Fruit fly (Drosophila melanogaster) whole organism, embryonic: ENCODE measurements around the gene CG5776.
A peak's percentile ranks its signal among the peaks of the same experiment; 100 is the strongest.

ENCODE experiments used
- Awh ChIP-seq: fragments of 200-800 bp; sonication (Bioruptor generic); IDR thresholded peaks from 2 replicates; pipeline ENCODE4, ENCODE4 v1.3.6; 2022; ENCODE audit warnings: missing biosample characterization, missing genetic modification characterization
- B-H1 ChIP-seq: fragments of 200-800 bp; sonication (Bioruptor generic); IDR thresholded peaks from 3 replicates; pipeline ENCODE4 v1.3.6; 2022; ENCODE audit warnings: missing biosample characterization, missing genetic modification characterization
- CG10147 ChIP-seq: fragments of 200-800 bp; sonication (Bioruptor generic); optimal IDR thresholded peaks from 2 replicates; lab custom pipeline; 2019; ENCODE audit warnings: missing biosample characterization, mild to moderate bottlenecking, missing genetic modification characterization, moderate library complexity
- CG10209 ChIP-seq: fragments of 200-800 bp; sonication (Bioruptor generic); optimal IDR thresholded peaks from 3 replicates; lab custom pipeline; 2017; ENCODE audit warnings: missing biosample characterization, mild to moderate bottlenecking, missing genetic modification characterization, missing genetic modification reagents
- CG10565 ChIP-seq: fragments of 200-800 bp; sonication (Bioruptor generic); optimal IDR thresholded peaks from 3 replicates; lab custom pipeline; 2016; ENCODE audit warnings: missing biosample characterization, mild to moderate bottlenecking, missing genetic modification characterization
- CG12071 ChIP-seq: fragments of 200-800 bp; sonication (Bioruptor generic); optimal IDR thresholded peaks from 3 replicates; lab custom pipeline; 2018; ENCODE audit warnings: missing biosample characterization, mild to moderate bottlenecking, missing genetic modification characterization
- CG13424 ChIP-seq: fragments of 200-800 bp; sonication (Bioruptor generic); optimal IDR thresholded peaks from 2 replicates; lab custom pipeline; 2019; ENCODE audit warnings: missing biosample characterization, mild to moderate bottlenecking, missing genetic modification characterization, moderate library complexity
- CG1832 ChIP-seq: fragments of 200-800 bp; sonication (Bioruptor generic); optimal IDR thresholded peaks from 2 replicates; lab custom pipeline; 2017; ENCODE audit warnings: missing biosample characterization, mild to moderate bottlenecking, missing genetic modification characterization, inconsistent platforms
- CG2120 ChIP-seq: fragments of 200-800 bp; sonication (Bioruptor generic); optimal IDR thresholded peaks from 3 replicates; lab custom pipeline; 2016; ENCODE audit warnings: missing biosample characterization, missing genetic modification characterization
- CG2202 ChIP-seq: fragments of 200-800 bp; sonication (Bioruptor generic); optimal IDR thresholded peaks from 2 replicates; lab custom pipeline; 2018; ENCODE audit warnings: missing biosample characterization, mild to moderate bottlenecking, missing genetic modification characterization
- CG3281 ChIP-seq: fragments of 200-800 bp; sonication (Bioruptor generic); optimal IDR thresholded peaks from 3 replicates; lab custom pipeline; 2017; ENCODE audit warnings: missing biosample characterization, mild to moderate bottlenecking, missing genetic modification characterization
- CG33557 ChIP-seq: fragments of 200-800 bp; sonication (Bioruptor generic); optimal IDR thresholded peaks from 2 replicates; lab custom pipeline; 2019; ENCODE audit warnings: missing biosample characterization, mild to moderate bottlenecking, missing genetic modification characterization, moderate library complexity
- CG43689 ChIP-seq: fragments of 200-800 bp; sonication (Bioruptor generic); IDR thresholded peaks from 2 replicates; pipeline ENCODE4 v1.3.6; 2022; ENCODE audit warnings: missing biosample characterization, missing genetic modification characterization
- CG7372 ChIP-seq: fragments of 200-800 bp; sonication (Bioruptor generic); IDR thresholded peaks from 2 replicates; pipeline ENCODE4 v1.3.6; 2022; ENCODE audit warnings: missing biosample characterization, missing genetic modification characterization
- CG9797 ChIP-seq: fragments of 200-800 bp; sonication (Bioruptor generic); optimal IDR thresholded peaks from 3 replicates; lab custom pipeline; 2018; ENCODE audit warnings: missing biosample characterization, mild to moderate bottlenecking, missing genetic modification characterization
- Dad ChIP-seq: fragments of 200-800 bp; sonication (Bioruptor generic); optimal IDR thresholded peaks from 3 replicates; lab custom pipeline; 2016; ENCODE audit warnings: missing biosample characterization, missing genetic modification characterization
- Deaf1 ChIP-seq: fragments of 200-800 bp; optimal IDR thresholded peaks from 3 replicates; lab custom pipeline; 2019; ENCODE audit warnings: missing biosample characterization, mild to moderate bottlenecking, missing genetic modification characterization, moderate library complexity
- Dref ChIP-seq: fragments of 200-800 bp; sonication (Bioruptor generic); IDR thresholded peaks from 2 replicates; pipeline ENCODE4 v1.3.6; 2022; ENCODE audit warnings: missing biosample characterization, missing genetic modification characterization
- Eip74EF ChIP-seq, 2 experiments: fragments of 200-800 bp in 1 of 2; fragments of >200 bp in 1 of 2; sonication (Bioruptor generic) in 1 of 2; optimal IDR thresholded peaks; 2 replicates each; lab custom pipeline; 2017 to 2019; ENCODE audit warnings: missing biosample characterization in 2 of 2, missing genetic modification characterization in 2 of 2, mild to moderate bottlenecking in 1 of 2, moderate library complexity in 1 of 2
- Gsc ChIP-seq: fragments of 200-800 bp; sonication (Bioruptor generic); IDR thresholded peaks from 2 replicates; pipeline ENCODE4 v1.3.6; 2022; ENCODE audit warnings: missing biosample characterization, missing genetic modification characterization
- H15 ChIP-seq: fragments of 200-800 bp; sonication (Bioruptor generic); IDR thresholded peaks from 3 replicates; pipeline ENCODE4 v1.3.6; 2022; ENCODE audit warnings: missing biosample characterization, missing genetic modification characterization
- Hsf ChIP-seq: fragments of 200-800 bp; sonication (Bioruptor generic); optimal IDR thresholded peaks from 3 replicates; lab custom pipeline; 2016; ENCODE audit warnings: missing biosample characterization, missing genetic modification characterization
- Kr ChIP-seq: fragments of 200-800 bp; sonication (Bioruptor generic); optimal IDR thresholded peaks from 2 replicates; lab custom pipeline; 2017; ENCODE audit warnings: missing biosample characterization, mild to moderate bottlenecking, missing genetic modification characterization
- Mad ChIP-seq: fragments of 200-800 bp; sonication (Bioruptor generic); optimal IDR thresholded peaks from 2 replicates; lab custom pipeline; 2016; ENCODE audit warnings: missing biosample characterization, missing genetic modification characterization
- NFAT ChIP-seq: fragments of 200-800 bp; sonication (Bioruptor generic); IDR thresholded peaks from 2 replicates; pipeline ENCODE4 v1.3.6; 2022; ENCODE audit warnings: missing biosample characterization, missing genetic modification characterization
- Nf-YB ChIP-seq: fragments of 200-800 bp; sonication (Bioruptor generic); optimal IDR thresholded peaks from 3 replicates; lab custom pipeline; 2019; ENCODE audit warnings: missing biosample characterization, mild to moderate bottlenecking, missing genetic modification characterization, moderate library complexity
- Nf-YC ChIP-seq: fragments of 200-800 bp; optimal IDR thresholded peaks from 3 replicates; lab custom pipeline; 2019; ENCODE audit warnings: missing biosample characterization, mild to moderate bottlenecking, missing genetic modification characterization, moderate library complexity
- Pdp1 ChIP-seq, 2 experiments: fragments of 200-800 bp; sonication (Bioruptor generic); optimal IDR thresholded peaks; 3 replicates each; lab custom pipeline; 2016; ENCODE audit warnings: missing biosample characterization in 2 of 2, missing genetic modification characterization in 2 of 2, mild to moderate bottlenecking in 1 of 2, moderate library complexity in 1 of 2
- cas ChIP-seq: fragments of 200-800 bp; sonication (Bioruptor generic); IDR thresholded peaks from 2 replicates; pipeline ENCODE4 v1.3.6; 2022; ENCODE audit warnings: missing biosample characterization, missing genetic modification characterization
- cato ChIP-seq: fragments of 200-800 bp; sonication (Bioruptor generic); optimal IDR thresholded peaks from 2 replicates; lab custom pipeline; 2016; ENCODE audit warnings: missing biosample characterization, missing genetic modification characterization, borderline replicate concordance
- crc ChIP-seq: fragments of 200-800 bp; sonication (Bioruptor generic); optimal IDR thresholded peaks from 2 replicates; lab custom pipeline; 2016; ENCODE audit warnings: missing biosample characterization, missing genetic modification characterization
- fd96Cb ChIP-seq: fragments of 200-800 bp; sonication (Bioruptor generic); optimal IDR thresholded peaks from 2 replicates; lab custom pipeline; 2018; ENCODE audit warnings: missing biosample characterization, mild to moderate bottlenecking, missing genetic modification characterization, moderate library complexity
- grau ChIP-seq: fragments of 200-800 bp; optimal IDR thresholded peaks from 3 replicates; lab custom pipeline; 2019; ENCODE audit warnings: missing biosample characterization, mild to moderate bottlenecking, missing genetic modification characterization, moderate library complexity
- gsb-n ChIP-seq: fragments of 200-800 bp; sonication (Bioruptor generic); optimal IDR thresholded peaks from 3 replicates; lab custom pipeline; 2018; ENCODE audit warnings: missing biosample characterization, mild to moderate bottlenecking, missing genetic modification characterization
- jigr1 ChIP-seq: fragments of 200-800 bp; sonication (Bioruptor generic); IDR thresholded peaks from 3 replicates; pipeline ENCODE4 v1.3.6; 2022; ENCODE audit warnings: missing biosample characterization, missing genetic modification characterization
- klu ChIP-seq: fragments of 200-800 bp; sonication (Bioruptor generic); IDR thresholded peaks from 2 replicates; pipeline ENCODE4 v1.3.6; 2022; ENCODE audit warnings: missing biosample characterization, missing genetic modification characterization
- kni ChIP-seq: fragments of 200-800 bp; sonication (Bioruptor generic); optimal IDR thresholded peaks from 3 replicates; lab custom pipeline; 2017; ENCODE audit warnings: mild to moderate bottlenecking, missing biosample characterization, missing genetic modification reagents, missing genetic modification characterization
- lmd ChIP-seq: fragments of 200-800 bp; sonication (Bioruptor generic); IDR thresholded peaks from 2 replicates; pipeline ENCODE4 v1.3.6; 2022; ENCODE audit warnings: missing biosample characterization, missing genetic modification characterization
- seq ChIP-seq: fragments of 200-800 bp; sonication (Bioruptor generic); IDR thresholded peaks from 2 replicates; pipeline ENCODE4 v1.3.6; 2022; ENCODE audit warnings: missing biosample characterization, missing genetic modification characterization
- tna ChIP-seq: fragments of 200-800 bp; sonication (Bioruptor generic); IDR thresholded peaks from 2 replicates; pipeline ENCODE4 v1.3.6; 2022; ENCODE audit warnings: missing biosample characterization, missing genetic modification characterization; ENCODE audit not compliant: partially characterized antibody
- twi ChIP-seq: fragments of 200-800 bp; optimal IDR thresholded peaks from 2 replicates; lab custom pipeline; 2019; ENCODE audit warnings: missing biosample characterization, mild to moderate bottlenecking, missing genetic modification characterization, moderate library complexity

Gene CG5776

dm6 chr2L:12674365-12674764 lies 29.9 kb downstream of the CG5776 start (continued):
- TF ChIP-seq klu (GFP tag; lab: Robert Waterston, UW) (no peak), seq (peak; percentile 43; the same call in 1 of the 2 replicates), CG3281 (no peak), Deaf1 (tag; lab: Kevin White, UChicago) (no peak), crc (GFP tag; lab: Kevin White, UChicago) (no peak), CG2202 (tag; lab: Kevin White, UChicago) (no peak), CG10565 (GFP tag; lab: Kevin White, UChicago) (no peak), Awh (GFP tag; lab: Robert Waterston, UW) (no peak), Nf-YC (tag; lab: Kevin White, UChicago) (peak; percentile 44), CG13424 (no peak), CG12071 (GFP tag; lab: Kevin White, UChicago) (no peak), Eip74EF (GFP tag; optimal IDR thresholded peaks at IDR 0.05; lab: Kevin White, UChicago) (no peak), CG2120 (GFP tag; lab: Kevin White, UChicago) (no peak), Mad (GFP tag; lab: Kevin White, UChicago) (no peak), CG9797 (no peak), CG7372 (GFP tag; lab: Robert Waterston, UW) (no peak), CG10147 (no peak), jigr1 (GFP tag; lab: Robert Waterston, UW) (no peak), NFAT (no peak), CG10209 (GFP tag; lab: Kevin White, UChicago) (no peak), cas (GFP tag; lab: Robert Waterston, UW) (no peak), Hsf (GFP tag; lab: Kevin White, UChicago) (no peak), Gsc (GFP tag; lab: Robert Waterston, UW) (no peak), cato (GFP tag; lab: Kevin White, UChicago) (no peak), H15 (GFP tag; lab: Robert Waterston, UW) (0 out of 3 replicates have a peak, but pooled peaks have one; percentile 10), Dad (GFP tag; lab: Kevin White, UChicago) (no peak), twi (tag; lab: Kevin White, UChicago) (no peak)

- TF ChIP-seq gsb-n (peak; percentile 79), Nf-YC (tag; lab: Kevin White, UChicago) (peak; percentile 76), Nf-YB (GFP tag; lab: Kevin White, UChicago) (peak; percentile 85), seq (peak; percentile 21; the same call in 1 of the 2 replicates), Kr (peak; percentile 72), B-H1 (GFP tag; lab: Robert Waterston, UW) (no peak), grau (tag; lab: Kevin White, UChicago) (no peak)
Observed at dm6 chr2L:12672296-12672695, 32.0 kb downstream of the CG5776 start.

dm6 chr2L:12669614-12670013 lies 34.6 kb downstream of the CG5776 start, which contains the start of gene Nepl7:
TSS of gene Nepl7 (minus strand) at chr2L:12669714.
- no peak for TF ChIP-seq lmd (GFP tag; lab: Robert Waterston, UW)
- no peak for TF ChIP-seq tna (GFP tag; lab: Robert Waterston, UW)
- TF ChIP-seq CG1832 (GFP tag; lab: Kevin White, UChicago): no peak
- TF ChIP-seq fd96Cb (tag; lab: Kevin White, UChicago): no peak
- TF ChIP-seq kni (GFP tag; lab: Kevin White, UChicago): no peak
- TF ChIP-seq Pdp1 (GFP tag; optimal IDR thresholded peaks at IDR 0.05; lab: Kevin White, UChicago): no peak
- TF ChIP-seq CG43689 (GFP tag; lab: Robert Waterston, UW): no peak
- no peak for TF ChIP-seq Dref (GFP tag; lab: Robert Waterston, UW)
- TF ChIP-seq CG33557 (GFP tag; lab: Kevin White, UChicago): no peak
- TF ChIP-seq, all 482 proteins: peak for 0
